Fruit fly (Drosophila melanogaster): ENCODE data around the gene wus.

wus gene

DNA sequence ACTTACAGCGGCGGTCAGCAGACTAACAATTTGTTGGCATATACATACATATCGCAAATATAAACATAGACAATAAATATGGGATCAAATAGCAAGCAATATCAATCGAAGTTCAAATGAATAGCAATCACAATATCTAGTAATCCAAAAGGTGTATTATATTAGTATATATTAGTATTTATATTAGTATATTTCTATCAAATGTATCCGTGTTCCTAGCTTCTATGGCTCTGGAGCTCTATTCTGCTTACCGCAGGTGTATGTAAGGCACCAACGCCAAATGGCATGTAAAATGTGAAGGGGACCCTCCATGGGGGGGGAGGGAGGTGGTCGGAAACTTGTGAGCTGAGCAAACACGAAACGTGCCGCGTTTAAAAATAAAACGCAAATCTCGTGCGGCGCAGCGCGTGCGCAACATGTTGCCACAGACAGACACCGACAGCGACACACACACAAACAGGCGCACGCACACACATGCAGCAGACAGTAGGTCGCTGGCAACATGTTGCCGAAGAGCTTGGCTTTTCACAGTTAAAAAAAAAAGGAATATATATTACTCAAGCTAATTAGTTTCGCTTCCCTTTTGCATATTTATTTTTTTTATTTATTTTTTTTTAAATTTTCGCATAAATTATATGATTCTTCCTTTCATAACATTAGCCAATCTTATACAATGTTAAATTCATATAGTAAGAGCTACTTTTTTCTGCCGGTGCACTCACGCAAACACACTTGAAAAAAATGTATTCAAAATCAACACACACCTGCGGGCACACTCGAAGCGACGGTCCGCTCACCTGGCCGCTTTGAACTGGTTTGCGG lies 10.0 kb downstream of the wus start (continued):
- TF ChIP-seq cyc (GFP tag; optimal IDR thresholded peaks at IDR 0.05) = peak; percentile 54
- peak; percentile 92 for TF ChIP-seq Eip78C (GFP tag)
- TF ChIP-seq pdm3 (GFP tag; optimal IDR thresholded peaks at IDR 0.05) = peak; percentile 52
- TF ChIP-seq Lpt (GFP tag; optimal IDR thresholded peaks at IDR 0.05) = peak; percentile 65
- TF ChIP-seq CG31627 (GFP tag; optimal IDR thresholded peaks at IDR 0.05) = peak; percentile 39
- TF ChIP-seq topi (GFP tag; optimal IDR thresholded peaks at IDR 0.05) = peak; percentile 59
- peak; percentile 42 for TF ChIP-seq spab (GFP tag; optimal IDR thresholded peaks at IDR 0.05)
- peak; percentile 64 for TF ChIP-seq fkh (GFP tag; optimal IDR thresholded peaks at IDR 0.05)
- TF ChIP-seq Met (GFP tag; optimal IDR thresholded peaks at IDR 0.05) = peak; percentile 47
- TF ChIP-seq ss (GFP tag; optimal IDR thresholded peaks at IDR 0.05) = peak; percentile 57 to 79
- peak; percentile 78 for TF ChIP-seq CG3919 (GFP tag; optimal IDR thresholded peaks at IDR 0.05)
- TF ChIP-seq CG9139 (GFP tag; optimal IDR thresholded peaks at IDR 0.05) = peak; percentile 43
- peak; percentile 70 for TF ChIP-seq Ets96B (tag; optimal IDR thresholded peaks at IDR 0.05)
- TF ChIP-seq CG8632 (GFP tag; optimal IDR thresholded peaks at IDR 0.05) = peak; percentile 63
- TF ChIP-seq CG8319 (GFP tag; optimal IDR thresholded peaks at IDR 0.05) = peak; percentile 3
- TF ChIP-seq CG8119 (GFP tag; IDR thresholded peaks at IDR 0.05) = peak; percentile 84
- TF ChIP-seq lz (GFP tag; optimal IDR thresholded peaks at IDR 0.05) = peak; percentile 59
- TF ChIP-seq fd85E (GFP tag; optimal IDR thresholded peaks at IDR 0.05) = no peak
- TF ChIP-seq Smox (GFP tag; optimal IDR thresholded peaks at IDR 0.05) = peak; percentile 46
- TF ChIP-seq CG7368 (GFP tag; optimal IDR thresholded peaks at IDR 0.05) = peak; percentile 40
- peak; percentile 58 for TF ChIP-seq achi (GFP tag; optimal IDR thresholded peaks at IDR 0.05)
- TF ChIP-seq CG6854 (GFP tag; optimal IDR thresholded peaks at IDR 0.05) = peak; percentile 58
- TF ChIP-seq Ets21C (GFP tag; optimal IDR thresholded peaks at IDR 0.05) = peak; percentile 38
- peak; percentile 69 for TF ChIP-seq fd59A (GFP tag; optimal IDR thresholded peaks at IDR 0.05)
- TF ChIP-seq dac (GFP tag; optimal IDR thresholded peaks at IDR 0.05) = peak; percentile 33
- TF ChIP-seq CG34406 (GFP tag; optimal IDR thresholded peaks at IDR 0.05) = peak; percentile 65
- TF ChIP-seq vri (GFP tag; optimal IDR thresholded peaks at IDR 0.05) = peak; percentile 16
- peak; percentile 37 for TF ChIP-seq CG11902 (GFP tag; optimal IDR thresholded peaks at IDR 0.05)
- TF ChIP-seq Gug (GFP tag; IDR thresholded peaks at IDR 0.05) = peak; percentile 69
- peak; percentile 69 for TF ChIP-seq CG6276 (GFP tag; optimal IDR thresholded peaks at IDR 0.05)
- TF ChIP-seq CG11762 (GFP tag; optimal IDR thresholded peaks at IDR 0.05; ENCODE audit: insufficient read depth) = peak; percentile 52
- TF ChIP-seq CG32006 (GFP tag; optimal IDR thresholded peaks at IDR 0.05) = peak; percentile 75
- TF ChIP-seq CG6808 (GFP tag; optimal IDR thresholded peaks at IDR 0.05) = peak; percentile 62

DNA sequence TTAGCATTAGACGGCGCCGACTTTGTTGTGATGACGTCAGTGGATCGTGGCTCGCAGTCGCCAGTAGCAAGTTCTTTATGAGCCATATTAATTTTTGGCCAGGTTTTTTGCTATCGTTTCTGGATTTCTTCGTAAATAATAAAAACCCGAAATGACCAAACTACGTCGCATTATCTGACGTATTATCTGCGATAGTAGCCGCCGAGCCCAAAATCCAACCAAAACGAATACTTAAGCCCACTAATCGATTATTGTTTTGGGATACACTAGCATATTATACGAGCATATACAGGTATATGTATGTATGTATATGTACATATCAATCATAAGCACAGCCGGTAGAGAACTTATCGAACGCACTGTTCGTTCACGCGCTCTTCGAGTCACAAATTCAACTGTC lies 13.9 kb downstream of the wus start:
- TF ChIP-seq Eip93F (GFP tag; optimal IDR thresholded peaks at IDR 0.05) (no peak), CG16779 (tag; optimal IDR thresholded peaks at IDR 0.05) (no peak), CG10631 (GFP tag; optimal IDR thresholded peaks at IDR 0.05) (no peak), pdm3 (GFP tag; optimal IDR thresholded peaks at IDR 0.05) (no peak), CG11902 (GFP tag; optimal IDR thresholded peaks at IDR 0.05) (no peak), Met (GFP tag; optimal IDR thresholded peaks at IDR 0.05) (no peak), svp (GFP tag) (no peak), Sox15 (GFP tag; optimal IDR thresholded peaks at IDR 0.05) (no peak), eg (GFP tag; IDR thresholded peaks at IDR 0.05) (no peak), Hr4 (GFP tag; optimal IDR thresholded peaks at IDR 0.05) (no peak), CG6792 (GFP tag; optimal IDR thresholded peaks at IDR 0.05) (no peak), CG6276 (GFP tag; optimal IDR thresholded peaks at IDR 0.05) (no peak), CG6854 (GFP tag; optimal IDR thresholded peaks at IDR 0.05) (no peak), CG6808 (GFP tag; optimal IDR thresholded peaks at IDR 0.05) (no peak), esn (GFP tag; optimal IDR thresholded peaks at IDR 0.05) (no peak), Smox (GFP tag; optimal IDR thresholded peaks at IDR 0.05) (no peak)

Measured in whole organism, prepupa.